Worm (Caenorhabditis elegans): ENCODE data around the gene F20D6.2.

Gene F20D6.2

DNA sequence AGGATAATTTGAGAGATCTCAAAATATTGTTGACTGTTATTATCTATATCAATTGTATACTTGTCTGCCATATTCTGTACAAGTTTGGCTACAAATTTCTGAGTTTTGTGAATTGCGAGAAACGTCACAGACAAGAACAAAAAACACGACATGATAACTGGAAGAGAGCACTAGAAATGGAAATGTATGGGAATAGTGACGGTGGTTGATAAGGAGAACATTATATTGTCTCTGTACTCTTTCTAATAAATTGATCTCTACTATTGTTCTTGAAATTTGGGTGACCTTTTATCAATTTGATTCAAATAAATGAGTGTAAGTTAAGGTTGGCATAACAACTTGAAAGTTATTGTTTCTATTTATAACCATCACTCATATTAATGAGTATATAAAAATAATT lies 27.0 kb downstream of the F20D6.2 start:
- TF ChIP-seq klf-2 (GFP tag; conservative IDR thresholded peaks at IDR 0.05) (no peak), tab-1 (GFP tag; IDR thresholded peaks at IDR 0.05) (no peak), ztf-29 (GFP tag; IDR thresholded peaks at IDR 0.05) (no peak), ztf-23 (GFP tag; IDR thresholded peaks at IDR 0.05) (no peak), T22C8.4 (GFP tag; IDR thresholded peaks at IDR 0.05) (no peak)

DNA sequence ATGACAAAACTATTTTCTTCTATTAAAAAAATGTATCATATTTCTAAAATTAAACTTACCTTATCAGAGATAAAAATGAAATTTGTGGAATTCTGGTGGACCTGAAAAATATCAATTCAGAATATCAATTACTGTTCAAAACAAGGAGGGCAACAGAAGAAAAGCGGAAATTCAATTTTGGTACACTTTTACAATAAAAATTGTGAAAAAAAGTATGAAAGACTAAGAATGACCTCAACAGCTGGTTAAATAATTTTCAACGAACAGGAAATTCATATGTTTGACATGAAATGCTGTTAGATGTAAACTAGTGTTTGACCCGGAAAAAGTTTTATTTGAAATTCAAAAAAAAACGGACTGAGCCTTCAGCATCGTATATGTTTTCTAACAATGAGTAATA lies 28.0 kb downstream of the F20D6.2 start, which contains the start of gene K07C11.7:
K07C11.7 (minus strand) TSS at position 101 of the 400 bp plus-strand sequence.
- TF ChIP-seq tab-1 (GFP tag; IDR thresholded peaks at IDR 0.05) (no peak), ztf-29 (GFP tag; IDR thresholded peaks at IDR 0.05) (no peak), cog-1 (tag; optimal IDR thresholded peaks at IDR 0.05) (no peak), klf-2 (GFP tag; conservative IDR thresholded peaks at IDR 0.05) (no peak), ztf-23 (GFP tag; IDR thresholded peaks at IDR 0.05) (no peak), flt-1 (GFP tag; IDR thresholded peaks at IDR 0.05) (no peak), med-1 (GFP tag; optimal IDR thresholded peaks at IDR 0.05; ENCODE audit: insufficient read depth) (no peak), ref-1 (GFP tag; conservative IDR thresholded peaks at IDR 0.05) (no peak), T22C8.4 (GFP tag; IDR thresholded peaks at IDR 0.05) (no peak)

DNA sequence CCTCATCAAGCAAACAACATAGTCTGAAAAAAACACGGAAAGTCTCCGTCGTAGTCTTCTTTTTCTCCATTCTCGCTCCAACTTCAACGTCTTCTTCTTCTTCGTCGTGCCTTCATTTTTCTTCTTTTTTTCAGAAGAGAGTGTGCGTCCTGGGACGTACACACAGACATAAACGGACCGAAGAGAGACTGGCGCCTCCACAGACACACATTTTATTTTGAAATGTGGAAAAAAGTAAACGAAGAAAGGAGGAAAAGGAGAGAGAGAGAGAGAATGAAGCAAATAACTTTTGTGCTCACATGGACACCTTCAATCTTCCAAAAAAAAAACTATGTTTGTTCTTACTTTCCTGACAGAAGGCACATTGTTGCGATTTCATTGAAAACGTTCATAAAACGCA lies 29.3 kb downstream of the F20D6.2 start:
- TF ChIP-seq med-1 (GFP tag; optimal IDR thresholded peaks at IDR 0.05; ENCODE audit: insufficient read depth): no peak
- no peak for TF ChIP-seq klf-2 (GFP tag; conservative IDR thresholded peaks at IDR 0.05)
- TF ChIP-seq ztf-23 (GFP tag; IDR thresholded peaks at IDR 0.05): no peak
- TF ChIP-seq cog-1 (tag; optimal IDR thresholded peaks at IDR 0.05): no peak
- TF ChIP-seq tab-1 (GFP tag; IDR thresholded peaks at IDR 0.05): no peak
- TF ChIP-seq ref-1 (GFP tag; conservative IDR thresholded peaks at IDR 0.05): no peak
- TF ChIP-seq T22C8.4 (GFP tag; IDR thresholded peaks at IDR 0.05): no peak
- TF ChIP-seq ztf-29 (GFP tag; IDR thresholded peaks at IDR 0.05): no peak
- no peak for TF ChIP-seq flt-1 (GFP tag; IDR thresholded peaks at IDR 0.05)

DNA sequence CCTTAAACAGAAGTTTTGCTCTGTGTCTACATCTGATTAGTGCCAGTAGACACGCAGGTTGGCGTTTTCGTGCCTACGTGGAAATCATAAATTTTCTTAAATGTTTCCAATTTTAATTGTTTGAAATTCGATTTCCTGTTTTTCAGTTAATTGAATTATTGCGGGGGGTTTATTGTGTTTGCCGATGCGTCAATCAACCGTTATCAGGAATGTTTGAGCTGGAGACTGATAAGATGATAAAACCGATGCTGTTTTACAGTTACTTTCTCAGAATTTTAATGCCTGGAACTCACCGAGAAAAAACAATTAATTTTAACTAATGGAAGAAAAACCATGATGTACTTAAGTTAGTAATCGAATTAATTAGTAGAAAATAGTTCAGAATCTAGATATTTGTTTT lies 31.3 kb downstream of the F20D6.2 start:
- TF ChIP-seq klf-2 (GFP tag; conservative IDR thresholded peaks at IDR 0.05) (no peak), cog-1 (tag; optimal IDR thresholded peaks at IDR 0.05) (no peak), ztf-29 (GFP tag; IDR thresholded peaks at IDR 0.05) (no peak), med-1 (GFP tag; optimal IDR thresholded peaks at IDR 0.05; ENCODE audit: insufficient read depth) (no peak), ref-1 (GFP tag; conservative IDR thresholded peaks at IDR 0.05) (no peak), ztf-23 (GFP tag; IDR thresholded peaks at IDR 0.05) (no peak), flt-1 (GFP tag; IDR thresholded peaks at IDR 0.05) (no peak)

DNA sequence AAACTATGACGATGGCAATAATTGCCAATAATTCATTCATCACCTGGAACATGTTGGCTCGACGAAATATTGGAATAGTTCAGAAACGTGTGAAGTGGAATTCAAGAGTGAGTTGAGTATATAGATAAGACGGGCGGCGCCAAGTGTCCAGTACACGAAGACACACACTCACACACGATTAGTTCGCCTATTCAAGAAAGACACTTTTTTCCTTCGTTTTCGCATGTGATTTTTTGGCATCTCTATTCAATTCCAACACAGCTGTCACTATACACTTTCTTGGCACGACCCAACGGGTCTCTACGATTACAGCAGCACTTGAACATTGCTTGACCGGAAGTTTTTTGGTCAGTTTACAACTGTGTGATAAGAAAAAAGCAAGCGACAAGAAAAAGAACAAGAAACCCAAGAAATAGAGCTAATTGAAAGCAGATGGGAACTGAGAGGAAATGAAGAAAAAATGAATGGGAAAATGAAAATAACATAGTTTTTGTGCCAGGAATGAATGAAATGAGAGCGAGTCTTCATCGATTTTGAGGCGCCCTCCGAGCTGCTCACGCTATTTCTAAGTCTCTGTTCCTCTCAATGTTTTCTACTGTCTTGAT lies 31.9 kb downstream of the F20D6.2 start, which contains the start of gene K07C11.8:
K07C11.8 (minus strand) TSS at position 224 of the 605 bp plus-strand sequence.
- TF ChIP-seq med-1 (GFP tag; optimal IDR thresholded peaks at IDR 0.05; ENCODE audit: insufficient read depth) (no peak), ref-1 (GFP tag; conservative IDR thresholded peaks at IDR 0.05) (no peak)

DNA sequence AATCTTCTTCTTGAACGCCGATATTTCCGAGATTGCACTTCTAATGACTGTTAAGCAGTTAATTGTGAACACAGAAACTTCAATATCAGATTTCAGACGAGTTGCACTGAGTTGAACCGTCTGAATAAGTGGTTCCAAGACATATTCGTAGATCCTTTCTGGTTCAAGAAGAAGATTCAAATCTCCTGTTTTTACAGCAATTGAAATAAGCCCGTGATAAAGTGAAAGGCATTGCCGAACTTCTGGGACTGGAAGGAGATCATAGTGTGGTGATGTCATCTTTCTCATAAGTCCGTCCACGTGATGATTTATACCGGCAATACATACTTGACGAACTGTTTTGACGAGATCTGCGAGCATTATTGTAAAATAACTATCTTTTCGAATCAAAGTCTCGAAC lies 33.7 kb downstream of the F20D6.2 start:
- TF ChIP-seq med-1 (GFP tag; optimal IDR thresholded peaks at IDR 0.05; ENCODE audit: insufficient read depth) (no peak), cog-1 (tag; optimal IDR thresholded peaks at IDR 0.05) (no peak), T22C8.4 (GFP tag; IDR thresholded peaks at IDR 0.05) (no peak), ztf-23 (GFP tag; IDR thresholded peaks at IDR 0.05) (no peak), klf-2 (GFP tag; conservative IDR thresholded peaks at IDR 0.05) (no peak), tab-1 (GFP tag; IDR thresholded peaks at IDR 0.05) (no peak), ztf-29 (GFP tag; IDR thresholded peaks at IDR 0.05) (no peak)

DNA sequence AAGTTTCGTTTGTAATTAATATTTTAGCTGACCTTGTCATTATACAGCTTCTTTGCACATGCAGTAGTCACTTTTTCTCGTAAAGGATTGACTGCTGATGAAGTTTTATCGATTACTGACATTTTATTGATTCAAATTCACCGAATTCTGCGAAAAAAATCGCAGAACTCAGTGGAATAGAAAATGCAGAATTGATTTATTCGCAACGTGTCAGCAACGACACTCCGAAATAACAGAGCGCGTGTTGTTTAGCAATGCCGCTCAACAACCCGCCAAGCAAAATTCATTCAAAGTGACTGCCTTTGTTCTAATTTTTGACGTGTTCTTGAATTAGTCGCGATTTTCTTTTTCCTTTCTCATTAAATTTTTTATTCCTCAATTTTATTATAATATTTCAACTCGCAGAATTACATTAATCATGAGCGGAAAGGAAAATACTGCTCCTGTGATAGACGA lies 35.3 kb downstream of the F20D6.2 start, which contains the start of the genes cogc-6 and air-1:
cogc-6 (minus strand) TSS at position 234 of the 456 bp plus-strand sequence.
air-1 (plus strand) TSS at position 406 of the 456 bp plus-strand sequence.
- TF ChIP-seq tab-1 (GFP tag; IDR thresholded peaks at IDR 0.05) (no peak), T22C8.4 (GFP tag; IDR thresholded peaks at IDR 0.05) (no peak)

DNA sequence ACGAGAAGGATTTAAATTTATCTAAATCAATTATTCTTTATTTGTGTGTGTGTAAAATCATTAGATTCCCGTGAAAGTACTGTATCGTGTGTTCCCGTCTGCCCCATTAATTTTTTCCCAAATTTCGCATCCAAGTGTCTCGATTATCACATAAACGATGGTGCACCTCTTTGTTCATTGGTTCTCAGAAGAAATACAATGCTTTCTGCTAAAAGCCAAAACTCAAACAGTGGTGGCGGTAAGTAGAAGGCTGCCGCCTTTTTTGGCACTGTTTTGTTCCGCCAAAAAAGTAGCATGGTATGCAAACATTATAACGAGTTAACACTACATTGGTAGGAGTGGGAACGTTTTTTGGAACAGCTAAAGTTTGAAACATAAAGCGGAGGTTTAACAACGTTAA lies 37.6 kb downstream of the F20D6.2 start:
- TF ChIP-seq ztf-29 (GFP tag; IDR thresholded peaks at IDR 0.05) (no peak), T22C8.4 (GFP tag; IDR thresholded peaks at IDR 0.05) (no peak), cog-1 (tag; optimal IDR thresholded peaks at IDR 0.05) (no peak), ref-1 (GFP tag; conservative IDR thresholded peaks at IDR 0.05) (no peak), tab-1 (GFP tag; IDR thresholded peaks at IDR 0.05) (no peak), ztf-23 (GFP tag; IDR thresholded peaks at IDR 0.05) (no peak), med-1 (GFP tag; optimal IDR thresholded peaks at IDR 0.05; ENCODE audit: insufficient read depth) (no peak)

DNA sequence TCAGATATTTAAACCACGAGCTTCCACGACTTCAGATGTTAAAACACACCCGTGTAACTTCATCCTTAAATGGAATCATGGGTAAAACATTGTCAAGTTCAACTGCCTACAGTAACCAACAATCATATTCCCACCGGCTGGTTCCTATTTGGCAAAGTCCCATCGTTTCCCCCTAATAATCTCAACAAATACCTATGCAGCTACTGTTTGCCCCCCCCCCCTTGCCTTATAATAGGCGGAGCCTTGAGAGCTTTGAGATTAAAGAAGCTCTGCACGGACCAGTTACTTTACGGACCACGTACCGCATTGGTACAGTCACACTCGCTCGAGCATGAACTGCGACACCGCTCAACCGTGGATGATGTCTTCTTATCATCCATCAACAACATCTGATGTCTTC lies 38.8 kb downstream of the F20D6.2 start, which contains the start of gene pax-1:
pax-1 (plus strand) TSS at position 301 of the 400 bp plus-strand sequence.
- TF ChIP-seq ztf-29 (GFP tag; IDR thresholded peaks at IDR 0.05): no peak
- TF ChIP-seq tab-1 (GFP tag; IDR thresholded peaks at IDR 0.05): no peak
- no peak for TF ChIP-seq med-1 (GFP tag; optimal IDR thresholded peaks at IDR 0.05; ENCODE audit: insufficient read depth)
- no peak for TF ChIP-seq flt-1 (GFP tag; IDR thresholded peaks at IDR 0.05)
- TF ChIP-seq cog-1 (tag; optimal IDR thresholded peaks at IDR 0.05): no peak
- no peak for TF ChIP-seq ztf-23 (GFP tag; IDR thresholded peaks at IDR 0.05)
- TF ChIP-seq ref-1 (GFP tag; conservative IDR thresholded peaks at IDR 0.05): no peak
- no peak for TF ChIP-seq klf-2 (GFP tag; conservative IDR thresholded peaks at IDR 0.05)
- no peak for TF ChIP-seq T22C8.4 (GFP tag; IDR thresholded peaks at IDR 0.05)

DNA sequence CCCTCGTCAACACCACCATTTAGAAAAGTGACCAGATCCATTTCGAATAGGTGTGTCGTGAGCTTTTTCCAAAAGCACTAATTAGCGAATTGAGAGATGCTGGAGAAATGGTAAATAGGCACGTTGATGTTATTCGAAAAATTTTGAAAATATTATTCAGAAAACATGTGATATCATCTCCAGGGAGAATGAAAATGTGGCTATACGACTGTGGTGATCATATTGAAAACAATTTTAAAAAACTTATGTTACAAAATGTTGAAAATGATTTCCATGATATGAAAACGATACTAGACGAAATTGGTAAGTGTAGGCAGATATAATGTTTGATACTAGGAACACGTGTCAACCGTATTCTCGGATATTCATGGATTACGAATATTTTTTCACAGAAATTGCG lies 41.0 kb downstream of the F20D6.2 start, which contains the start of gene K07C11.10:
K07C11.10 (minus strand) TSS at position 101 of the 400 bp plus-strand sequence.
- TF ChIP-seq tab-1 (GFP tag; IDR thresholded peaks at IDR 0.05): no peak
- no peak for TF ChIP-seq ref-1 (GFP tag; conservative IDR thresholded peaks at IDR 0.05)
- TF ChIP-seq flt-1 (GFP tag; IDR thresholded peaks at IDR 0.05): no peak
- no peak for TF ChIP-seq T22C8.4 (GFP tag; IDR thresholded peaks at IDR 0.05)
- no peak for TF ChIP-seq klf-2 (GFP tag; conservative IDR thresholded peaks at IDR 0.05)
- no peak for TF ChIP-seq ztf-29 (GFP tag; IDR thresholded peaks at IDR 0.05)
- TF ChIP-seq ztf-23 (GFP tag; IDR thresholded peaks at IDR 0.05): no peak
- no peak for TF ChIP-seq cog-1 (tag; optimal IDR thresholded peaks at IDR 0.05)
- no peak for TF ChIP-seq med-1 (GFP tag; optimal IDR thresholded peaks at IDR 0.05; ENCODE audit: insufficient read depth)
